Worm (Caenorhabditis elegans): ENCODE results near the gene F22E5.12.
"Not testable (repeated sequence)": the region's sequence is repeated elsewhere in the genome, so short reads cannot be mapped to it uniquely, and the experiment has no call there.

Gene F22E5.12

ce11 chrII:2646756-2647155 is at the start of gene F22E5.12:
Gene F22E5.12, minus strand, starts transcription at chrII:2646856.
- TF ChIP-seq ztf-29 (GFP tag; IDR thresholded peaks at IDR 0.05); ztf-23 (GFP tag; IDR thresholded peaks at IDR 0.05); klf-2 (GFP tag; conservative IDR thresholded peaks at IDR 0.05): not testable (repeated sequence)

- TF ChIP-seq klf-2 (GFP tag; conservative IDR thresholded peaks at IDR 0.05) (no peak), ref-1 (GFP tag; conservative IDR thresholded peaks at IDR 0.05) (no peak), med-1 (GFP tag; optimal IDR thresholded peaks at IDR 0.05; ENCODE audit: insufficient read depth) (no peak), tab-1 (GFP tag; IDR thresholded peaks at IDR 0.05) (no peak), ztf-29 (GFP tag; IDR thresholded peaks at IDR 0.05) (no peak), flt-1 (GFP tag; IDR thresholded peaks at IDR 0.05) (no peak), T22C8.4 (GFP tag; IDR thresholded peaks at IDR 0.05) (no peak), ztf-23 (GFP tag; IDR thresholded peaks at IDR 0.05) (no peak), cog-1 (tag; optimal IDR thresholded peaks at IDR 0.05) (no peak)
These were observed 48.4 kb upstream of the F22E5.12 start for ce11 chrII:2695079-2695478.

- no peak for TF ChIP-seq med-1 (GFP tag; optimal IDR thresholded peaks at IDR 0.05; ENCODE audit: insufficient read depth)
- TF ChIP-seq klf-2 (GFP tag; conservative IDR thresholded peaks at IDR 0.05) = no peak
- TF ChIP-seq ztf-29 (GFP tag; IDR thresholded peaks at IDR 0.05) = no peak
These were observed 45.8 kb upstream of the F22E5.12 start, which contains the start of gene set-11 for ce11 chrII:2692476-2692875. Gene set-11, minus strand, starts transcription at chrII:2692576.

- TF ChIP-seq med-1 (GFP tag; optimal IDR thresholded peaks at IDR 0.05; ENCODE audit: insufficient read depth) = no peak
- no peak for TF ChIP-seq flt-1 (GFP tag; IDR thresholded peaks at IDR 0.05)
- no peak for TF ChIP-seq tab-1 (GFP tag; IDR thresholded peaks at IDR 0.05)
- TF ChIP-seq ztf-23 (GFP tag; IDR thresholded peaks at IDR 0.05) = no peak
- no peak for TF ChIP-seq ztf-29 (GFP tag; IDR thresholded peaks at IDR 0.05)
- TF ChIP-seq ref-1 (GFP tag; conservative IDR thresholded peaks at IDR 0.05) = no peak
- TF ChIP-seq T22C8.4 (GFP tag; IDR thresholded peaks at IDR 0.05) = no peak
- TF ChIP-seq klf-2 (GFP tag; conservative IDR thresholded peaks at IDR 0.05) = no peak
- no peak for TF ChIP-seq cog-1 (tag; optimal IDR thresholded peaks at IDR 0.05)
These were observed 43.4 kb upstream of the F22E5.12 start, which contains the start of gene nspf-3 for ce11 chrII:2690080-2690479. Gene nspf-3, minus strand, starts transcription at chrII:2690180.

- TF ChIP-seq klf-2 (GFP tag; conservative IDR thresholded peaks at IDR 0.05); ztf-23 (GFP tag; IDR thresholded peaks at IDR 0.05); tab-1 (GFP tag; IDR thresholded peaks at IDR 0.05): not testable (repeated sequence)
These were observed 42.0 kb upstream of the F22E5.12 start, which contains the start of gene nspf-2 for ce11 chrII:2688616-2689015. Gene nspf-2, plus strand, starts transcription at chrII:2688916.

ce11 chrII:2686985-2687675 is 40.5 kb upstream of the F22E5.12 start, which contains the start of the genes sup-9 and nspf-1:
Gene sup-9, minus strand, starts transcription at chrII:2687027.
Gene nspf-1, plus strand, starts transcription at chrII:2687625.
- no peak for TF ChIP-seq ztf-29 (GFP tag; IDR thresholded peaks at IDR 0.05)
- TF ChIP-seq cog-1 (tag; optimal IDR thresholded peaks at IDR 0.05) = no peak
- TF ChIP-seq ref-1 (GFP tag; conservative IDR thresholded peaks at IDR 0.05) = no peak
- no peak for TF ChIP-seq ztf-23 (GFP tag; IDR thresholded peaks at IDR 0.05)
- TF ChIP-seq flt-1 (GFP tag; IDR thresholded peaks at IDR 0.05) = no peak
- TF ChIP-seq tab-1 (GFP tag; IDR thresholded peaks at IDR 0.05) = no peak
- TF ChIP-seq klf-2 (GFP tag; conservative IDR thresholded peaks at IDR 0.05) = no peak
- no peak for TF ChIP-seq med-1 (GFP tag; optimal IDR thresholded peaks at IDR 0.05; ENCODE audit: insufficient read depth)

ce11 chrII:2684783-2685182 is 38.1 kb upstream of the F22E5.12 start:
- no peak for TF ChIP-seq ztf-23 (GFP tag; IDR thresholded peaks at IDR 0.05)
- TF ChIP-seq ref-1 (GFP tag; conservative IDR thresholded peaks at IDR 0.05) = no peak
- TF ChIP-seq flt-1 (GFP tag; IDR thresholded peaks at IDR 0.05) = no peak
- no peak for TF ChIP-seq med-1 (GFP tag; optimal IDR thresholded peaks at IDR 0.05; ENCODE audit: insufficient read depth)
- TF ChIP-seq T22C8.4 (GFP tag; IDR thresholded peaks at IDR 0.05) = no peak
- TF ChIP-seq tab-1 (GFP tag; IDR thresholded peaks at IDR 0.05) = no peak
- TF ChIP-seq cog-1 (tag; optimal IDR thresholded peaks at IDR 0.05) = no peak
- no peak for TF ChIP-seq ztf-29 (GFP tag; IDR thresholded peaks at IDR 0.05)
- no peak for TF ChIP-seq klf-2 (GFP tag; conservative IDR thresholded peaks at IDR 0.05)

- TF ChIP-seq flt-1 (GFP tag; IDR thresholded peaks at IDR 0.05) (no peak), klf-2 (GFP tag; conservative IDR thresholded peaks at IDR 0.05) (no peak), T22C8.4 (GFP tag; IDR thresholded peaks at IDR 0.05) (no peak), med-1 (GFP tag; optimal IDR thresholded peaks at IDR 0.05; ENCODE audit: insufficient read depth) (no peak), ztf-23 (GFP tag; IDR thresholded peaks at IDR 0.05) (no peak), ztf-29 (GFP tag; IDR thresholded peaks at IDR 0.05) (no peak), ref-1 (GFP tag; conservative IDR thresholded peaks at IDR 0.05) (no peak), cog-1 (tag; optimal IDR thresholded peaks at IDR 0.05) (no peak)
These were observed 37.6 kb upstream of the F22E5.12 start, which contains the start of gene ceh-87 for ce11 chrII:2684208-2684607. Gene ceh-87, minus strand, starts transcription at chrII:2684308.

- no peak for TF ChIP-seq ref-1 (GFP tag; conservative IDR thresholded peaks at IDR 0.05)
- TF ChIP-seq ztf-23 (GFP tag; IDR thresholded peaks at IDR 0.05) = no peak
- no peak for TF ChIP-seq tab-1 (GFP tag; IDR thresholded peaks at IDR 0.05)
- TF ChIP-seq cog-1 (tag; optimal IDR thresholded peaks at IDR 0.05) = no peak
- no peak for TF ChIP-seq T22C8.4 (GFP tag; IDR thresholded peaks at IDR 0.05)
- TF ChIP-seq ztf-29 (GFP tag; IDR thresholded peaks at IDR 0.05) = no peak
- no peak for TF ChIP-seq klf-2 (GFP tag; conservative IDR thresholded peaks at IDR 0.05)
- TF ChIP-seq flt-1 (GFP tag; IDR thresholded peaks at IDR 0.05) = no peak
- TF ChIP-seq med-1 (GFP tag; optimal IDR thresholded peaks at IDR 0.05; ENCODE audit: insufficient read depth) = no peak
These were observed 34.5 kb upstream of the F22E5.12 start, which contains the start of gene F34D6.1 for ce11 chrII:2681118-2681517. Gene F34D6.1, minus strand, starts transcription at chrII:2681218.
